Fruit fly (Drosophila melanogaster) whole organism, wandering third instar larva: Measurements from ENCODE around the gene betaCOP.

ENCODE experiments used
- CG32264 ChIP-seq: fragments of 200-800 bp; sonication (Bioruptor generic); optimal IDR thresholded peaks from 2 replicates; lab custom pipeline; 2016; ENCODE audit warnings: missing biosample characterization, missing genetic modification characterization
- CG9705 ChIP-seq: fragments of 200-800 bp; sonication (Bioruptor generic); optimal IDR thresholded peaks from 2 replicates; lab custom pipeline; 2018; ENCODE audit warnings: missing biosample characterization, mild to moderate bottlenecking, missing genetic modification characterization
- CrebA ChIP-seq: fragments of 200-800 bp; sonication (Bioruptor generic); optimal IDR thresholded peaks from 2 replicates; lab custom pipeline; 2016; ENCODE audit warnings: missing biosample characterization, mild to moderate bottlenecking, missing genetic modification characterization, borderline replicate concordance
- Dfd ChIP-seq: fragments of >200 bp; optimal IDR thresholded peaks from 2 replicates; lab custom pipeline; 2017; ENCODE audit warnings: missing biosample characterization, missing genetic modification characterization
- GATAd ChIP-seq: sonication (Bioruptor generic); optimal IDR thresholded peaks from 2 replicates; lab custom pipeline; 2016; ENCODE audit warnings: missing biosample characterization, missing genetic modification characterization
- HLH106 ChIP-seq: fragments of 200-800 bp; optimal IDR thresholded peaks from 3 replicates; lab custom pipeline; 2019; ENCODE audit warnings: missing biosample characterization, mild to moderate bottlenecking, missing genetic modification characterization, moderate library complexity
- Hr78 ChIP-seq: fragments of >200 bp; optimal IDR thresholded peaks from 2 replicates; lab custom pipeline; 2017; ENCODE audit warnings: missing biosample characterization, missing genetic modification characterization
- Hr83 ChIP-seq: fragments of 200-300 bp; sonication (Bioruptor generic); optimal IDR thresholded peaks from 2 replicates; lab custom pipeline; 2016; ENCODE audit warnings: missing biosample characterization, mild to moderate bottlenecking, missing genetic modification characterization, moderate library complexity; ENCODE audit not compliant: poor library complexity, severe bottlenecking
- Jra ChIP-seq: sonication (Bioruptor generic); optimal IDR thresholded peaks from 2 replicates; lab custom pipeline; 2016; ENCODE audit warnings: missing biosample characterization, missing genetic modification characterization
- Myc ChIP-seq: fragments of >200 bp; optimal IDR thresholded peaks from 2 replicates; lab custom pipeline; 2017
- N ChIP-seq: fragments of >200 bp; optimal IDR thresholded peaks from 2 replicates; lab custom pipeline; 2018; ENCODE audit warnings: missing biosample characterization, missing external identifiers, missing genetic modification characterization
- OdsH ChIP-seq: fragments of 200-800 bp; sonication (Bioruptor generic); optimal IDR thresholded peaks from 2 replicates; lab custom pipeline; 2016; ENCODE audit warnings: missing biosample characterization, mild to moderate bottlenecking, missing genetic modification characterization
- Rel ChIP-seq, 2 experiments: fragments of 200-800 bp; sonication (Bioruptor generic) in 1 of 2; optimal IDR thresholded peaks; 2 replicates in 1 of 2; 3 replicates in 1 of 2; lab custom pipeline; 2016 to 2019; ENCODE audit warnings: mild to moderate bottlenecking in 2 of 2, missing biosample characterization in 2 of 2, missing genetic modification characterization in 2 of 2, moderate library complexity in 1 of 2
- Sp1 ChIP-seq: fragments of 200-800 bp; sonication (Bioruptor generic); optimal IDR thresholded peaks from 3 replicates; lab custom pipeline; 2019; ENCODE audit warnings: missing biosample characterization, mild to moderate bottlenecking, missing genetic modification characterization, moderate library complexity
- Vsx2 ChIP-seq: fragments of 200-300, 225-300 bp; sonication (Bioruptor generic); optimal IDR thresholded peaks from 2 replicates; lab custom pipeline; 2018; ENCODE audit warnings: missing biosample characterization, missing genetic modification characterization; ENCODE audit not compliant: partially characterized antibody
- br ChIP-seq: fragments of 200-800 bp; sonication (Bioruptor generic); optimal IDR thresholded peaks from 2 replicates; lab custom pipeline; 2016; ENCODE audit warnings: missing biosample characterization, missing genetic modification characterization
- brk ChIP-seq: fragments of 200-800 bp; sonication (Bioruptor generic); optimal IDR thresholded peaks from 2 replicates; lab custom pipeline; 2016; ENCODE audit warnings: missing biosample characterization, mild to moderate bottlenecking, missing genetic modification characterization
- dl ChIP-seq, 2 experiments: fragments of 175-275, 200-275 bp in 1 of 2; fragments of 200-275 bp in 1 of 2; sonication (Bioruptor generic); optimal IDR thresholded peaks; lab custom pipeline; 2018; ENCODE audit warnings: mild to moderate bottlenecking in 2 of 2, missing biosample characterization in 2 of 2, missing genetic modification characterization in 2 of 2, moderate library complexity in 2 of 2; ENCODE audit not compliant: partially characterized antibody in 2 of 2, insufficient read depth in 1 of 2
- dmrt93B ChIP-seq: fragments of 200-800 bp; sonication (Bioruptor generic); optimal IDR thresholded peaks from 2 replicates; lab custom pipeline; 2018; ENCODE audit warnings: missing biosample characterization, mild to moderate bottlenecking, missing genetic modification characterization
- ey ChIP-seq: fragments of 200-800 bp; sonication (Bioruptor generic); optimal IDR thresholded peaks from 2 replicates; lab custom pipeline; 2016; ENCODE audit warnings: missing biosample characterization, missing genetic modification characterization
- foxo ChIP-seq, 2 experiments: fragments of 200-800 bp; sonication (Bioruptor generic); optimal IDR thresholded peaks; 2 replicates in 1 of 2; 3 replicates in 1 of 2; lab custom pipeline; 2016 to 2017; ENCODE audit warnings: missing biosample characterization in 2 of 2, missing genetic modification characterization in 2 of 2
- fru ChIP-seq: fragments of 200-800 bp; sonication (Bioruptor generic); optimal IDR thresholded peaks from 3 replicates; lab custom pipeline; 2016; ENCODE audit warnings: missing biosample characterization, mild to moderate bottlenecking, missing genetic modification characterization
- h ChIP-seq: fragments of 200-800 bp; sonication (Bioruptor generic); optimal IDR thresholded peaks from 3 replicates; lab custom pipeline; 2016; ENCODE audit warnings: missing biosample characterization, mild to moderate bottlenecking, missing genetic modification characterization
- jim ChIP-seq: fragments of 175-275, 200-325 bp; sonication (Bioruptor generic); optimal IDR thresholded peaks from 2 replicates; lab custom pipeline; 2016; ENCODE audit warnings: missing biosample characterization, mild to moderate bottlenecking, missing genetic modification characterization
- pan ChIP-seq: fragments of >200 bp; optimal IDR thresholded peaks from 2 replicates; lab custom pipeline; 2017
- psq ChIP-seq: fragments of 200-800 bp; sonication (Bioruptor generic); optimal IDR thresholded peaks from 3 replicates; lab custom pipeline; 2017; ENCODE audit warnings: missing biosample characterization, mild to moderate bottlenecking, missing genetic modification characterization, moderate library complexity
- rgr ChIP-seq: fragments of 200-800 bp; sonication (Bioruptor generic); optimal IDR thresholded peaks from 3 replicates; lab custom pipeline; 2016; ENCODE audit warnings: missing biosample characterization, mild to moderate bottlenecking, missing genetic modification characterization
- sv ChIP-seq: fragments of 200-800 bp; sonication (Bioruptor generic); optimal IDR thresholded peaks from 3 replicates; lab custom pipeline; 2016; ENCODE audit warnings: missing biosample characterization, missing genetic modification characterization
- tai ChIP-seq: sonication (Bioruptor generic); optimal IDR thresholded peaks from 2 replicates; lab custom pipeline; 2016; ENCODE audit warnings: missing biosample characterization, missing genetic modification characterization
- usp ChIP-seq: fragments of >200 bp; optimal IDR thresholded peaks from 2 replicates; lab custom pipeline; 2017; ENCODE audit warnings: missing biosample characterization, missing genetic modification characterization
- woc ChIP-seq: sonication (Bioruptor generic); optimal IDR thresholded peaks from 2 replicates; lab custom pipeline; 2016; ENCODE audit warnings: missing biosample characterization, mild to moderate bottlenecking, missing genetic modification characterization

Gene betaCOP

DNA sequence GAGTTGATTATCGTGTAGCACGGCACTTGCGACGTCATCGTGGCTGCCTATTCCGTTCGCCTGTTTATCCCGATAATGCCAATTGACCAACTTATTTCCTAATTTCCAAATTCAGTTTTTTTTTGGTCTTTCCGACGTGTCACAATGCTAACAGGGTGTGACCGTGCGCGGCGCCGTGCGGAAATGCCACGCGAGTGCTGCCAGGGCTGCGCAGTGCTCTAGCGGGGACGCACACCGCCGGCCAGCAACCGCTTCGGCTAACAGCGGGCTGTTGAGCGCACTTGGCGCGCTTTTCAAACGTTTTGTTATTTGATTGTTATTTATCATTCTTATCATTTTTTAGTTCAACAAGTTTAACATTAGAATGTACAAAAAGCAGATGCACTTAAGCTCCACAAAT, at the start of gene betaCOP:
betaCOP (minus strand) TSS at position 187 of the 400 bp plus-strand sequence.
- TF ChIP-seq dl (GFP tag; optimal IDR thresholded peaks at IDR 0.05; lab: Kevin White, UChicago; ENCODE audit: insufficient read depth in 1 of 2, partially characterized antibody in 2 of 2) = no peak
- TF ChIP-seq Rel (GFP tag; optimal IDR thresholded peaks at IDR 0.05; lab: Kevin White, UChicago) = no peak
- peak; percentile 31 for TF ChIP-seq Rel (tag; optimal IDR thresholded peaks at IDR 0.05; lab: Kevin White, UChicago)

DNA sequence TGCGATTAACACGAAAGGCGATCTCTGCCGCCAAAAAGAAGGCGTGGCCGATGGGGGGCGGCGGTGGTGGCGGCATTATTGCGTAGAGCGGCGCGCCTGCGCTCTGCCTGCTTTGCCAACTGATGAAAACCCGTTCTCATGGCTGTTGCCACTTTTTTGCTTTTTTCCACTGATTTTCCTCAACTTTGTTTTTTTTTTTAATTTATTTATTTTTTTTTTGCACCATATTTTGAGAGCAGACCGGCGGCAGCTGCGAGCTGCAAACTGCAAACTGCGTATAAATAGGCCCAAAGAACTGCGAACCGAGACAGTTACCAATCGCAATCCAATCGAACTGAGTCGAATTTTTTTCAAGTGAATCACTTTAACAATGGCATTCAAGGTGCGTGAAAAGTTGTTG, 37.1 kb upstream of the betaCOP start, which contains the start of gene CG42323:
CG42323 (plus strand) TSS at position 302 of the 400 bp plus-strand sequence.
- TF ChIP-seq h (GFP tag; lab: Kevin White, UChicago) (no peak), tai (no peak), brk (GFP tag; lab: Kevin White, UChicago) (no peak), CrebA (GFP tag; lab: Kevin White, UChicago) (no peak), sv (GFP tag; lab: Kevin White, UChicago) (no peak), Myc (no peak), psq (no peak), pan (no peak), ey (GFP tag; lab: Kevin White, UChicago) (no peak), usp (GFP tag; lab: Kevin White, UChicago) (no peak), dl (GFP tag; optimal IDR thresholded peaks at IDR 0.05; lab: Kevin White, UChicago; ENCODE audit: insufficient read depth in 1 of 2, partially characterized antibody in 2 of 2) (no peak), OdsH (GFP tag; lab: Kevin White, UChicago) (no peak)

DNA sequence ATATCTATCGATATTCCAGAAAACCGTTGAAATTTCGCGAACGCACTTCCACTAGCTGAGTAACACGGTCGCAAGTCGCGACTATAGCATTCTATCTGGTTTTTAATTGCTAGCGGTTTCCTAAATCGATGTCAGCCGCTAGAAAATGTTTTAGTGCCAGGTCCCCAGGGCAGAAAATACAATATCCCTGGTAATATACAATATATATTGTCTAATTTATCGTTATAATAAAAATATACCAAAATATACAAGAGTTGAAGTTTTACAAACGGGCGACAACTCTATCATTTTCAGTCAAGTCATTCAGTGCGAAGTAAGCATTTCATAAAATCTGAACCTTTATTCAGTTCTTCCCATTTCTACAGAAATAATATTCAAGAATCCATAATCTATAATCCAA, 30.1 kb upstream of the betaCOP start, which contains the start of gene CG15056:
CG15056 (plus strand) TSS at position 301 of the 400 bp plus-strand sequence.
- TF ChIP-seq dmrt93B (no peak), CrebA (GFP tag; lab: Kevin White, UChicago) (no peak), jim (GFP tag; lab: Kevin White, UChicago) (no peak), ey (GFP tag; lab: Kevin White, UChicago) (no peak), HLH106 (tag; lab: Kevin White, UChicago) (no peak), woc (GFP tag; lab: Kevin White, UChicago) (no peak), GATAd (GFP tag; lab: Kevin White, UChicago) (no peak), pan (no peak), Rel (GFP tag; optimal IDR thresholded peaks at IDR 0.05; lab: Kevin White, UChicago) (no peak), Rel (tag; optimal IDR thresholded peaks at IDR 0.05; lab: Kevin White, UChicago) (no peak), Myc (no peak), Sp1 (GFP tag; lab: Kevin White, UChicago) (no peak), dl (GFP tag; optimal IDR thresholded peaks at IDR 0.05; lab: Kevin White, UChicago; ENCODE audit: insufficient read depth in 1 of 2, partially characterized antibody in 2 of 2) (no peak), CG32264 (GFP tag; lab: Kevin White, UChicago) (no peak), brk (GFP tag; lab: Kevin White, UChicago) (no peak), h (GFP tag; lab: Kevin White, UChicago) (no peak), fru (GFP tag; lab: Kevin White, UChicago) (no peak), Hr83 (GFP tag; lab: Kevin White, UChicago) (no peak), Jra (GFP tag; lab: Kevin White, UChicago) (no peak)

DNA sequence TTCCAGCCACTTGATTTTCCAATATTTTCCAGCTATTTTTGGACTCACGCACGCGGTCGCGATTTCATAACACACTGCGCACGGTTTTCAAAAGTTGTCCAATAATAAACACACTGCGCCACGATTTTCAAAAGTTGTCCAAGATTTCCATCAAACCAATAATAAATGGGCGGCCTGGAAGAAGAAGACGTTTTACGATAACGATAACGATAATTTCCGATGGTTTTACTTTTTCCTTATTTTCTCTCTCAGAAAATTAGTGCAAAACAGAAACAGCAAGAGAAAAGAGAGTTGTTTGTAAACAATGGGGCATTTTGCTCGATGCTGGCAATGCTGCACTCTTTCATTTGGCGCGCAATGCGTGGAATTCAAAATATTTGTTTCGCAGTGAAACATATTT, 24.9 kb upstream of the betaCOP start, which contains the start of gene Nt5b:
Nt5b (minus strand) TSS at position 207 of the 400 bp plus-strand sequence.
- TF ChIP-seq psq (peak; percentile 33), br (GFP tag; lab: Kevin White, UChicago) (no peak), rgr (GFP tag; lab: Kevin White, UChicago) (no peak), Sp1 (GFP tag; lab: Kevin White, UChicago) (no peak), usp (GFP tag; lab: Kevin White, UChicago) (no peak), Dfd (GFP tag; lab: Kevin White, UChicago) (no peak), ey (GFP tag; lab: Kevin White, UChicago) (no peak), Jra (GFP tag; lab: Kevin White, UChicago) (no peak)

dm6 chrX:18409449-18409848, 24.4 kb upstream of the betaCOP start:
- TF ChIP-seq CrebA (GFP tag; lab: Kevin White, UChicago) = no peak
- TF ChIP-seq dmrt93B = no peak
- no peak for TF ChIP-seq fru (GFP tag; lab: Kevin White, UChicago)
- no peak for TF ChIP-seq foxo (GFP tag; optimal IDR thresholded peaks at IDR 0.05; lab: Kevin White, UChicago)
- TF ChIP-seq jim (GFP tag; lab: Kevin White, UChicago) = no peak
- TF ChIP-seq OdsH (GFP tag; lab: Kevin White, UChicago) = no peak
- TF ChIP-seq CG32264 (GFP tag; lab: Kevin White, UChicago) = no peak
- no peak for TF ChIP-seq brk (GFP tag; lab: Kevin White, UChicago)
- no peak for TF ChIP-seq Dfd (GFP tag; lab: Kevin White, UChicago)
- peak; percentile 85 for TF ChIP-seq Vsx2 (GFP tag; lab: Kevin White, UChicago)
- no peak for TF ChIP-seq Hr78
- no peak for TF ChIP-seq psq
- TF ChIP-seq woc (GFP tag; lab: Kevin White, UChicago) = no peak
- TF ChIP-seq Myc = peak; percentile 3
- TF ChIP-seq Hr83 (GFP tag; lab: Kevin White, UChicago) = no peak
- TF ChIP-seq CG9705 = no peak
- TF ChIP-seq Rel (GFP tag; optimal IDR thresholded peaks at IDR 0.05; lab: Kevin White, UChicago) = no peak
- TF ChIP-seq Rel (tag; optimal IDR thresholded peaks at IDR 0.05; lab: Kevin White, UChicago) = peak; percentile 4
- TF ChIP-seq N (GFP tag; lab: Kevin White, UChicago) = peak; percentile 6
- TF ChIP-seq pan = no peak
- no peak for TF ChIP-seq sv (GFP tag; lab: Kevin White, UChicago)
- TF ChIP-seq, all 38 proteins: peak for 4
